Worm (Caenorhabditis elegans) whole organism, late embryonic: ENCODE measurements around the gene ada-2.

Source experiments
- K09A11.1 ChIP-seq: sonication (generic microtip); optimal IDR thresholded peaks from 2 replicates; lab custom pipeline; 2017; ENCODE audit warnings: antibody characterized with exemption, mild to moderate bottlenecking, missing genetic modification characterization, missing compliant biosample characterization; ENCODE audit not compliant: insufficient read depth
- Y22D7AL.16 ChIP-seq: sonication (generic microtip); optimal IDR thresholded peaks from 2 replicates; lab custom pipeline; 2016; ENCODE audit warnings: missing genetic modification characterization, missing compliant biosample characterization
- ahr-1 ChIP-seq: sonication (generic microtip); optimal IDR thresholded peaks from 2 replicates; lab custom pipeline; 2016; ENCODE audit warnings: missing genetic modification characterization, missing compliant biosample characterization
- ama-1 ChIP-seq: fragments of 150-350 bp; optimal IDR thresholded peaks from 2 replicates; lab custom pipeline; 2014
- ceh-18 ChIP-seq: sonication (generic microtip); optimal IDR thresholded peaks from 2 replicates; lab custom pipeline; 2016; ENCODE audit warnings: missing genetic modification characterization, missing compliant biosample characterization
- ceh-2 ChIP-seq: sonication (generic microtip); optimal IDR thresholded peaks from 2 replicates; lab custom pipeline; 2016; ENCODE audit warnings: missing genotype, missing genetic modification characterization, missing compliant biosample characterization
- ceh-22 ChIP-seq: sonication (generic microtip); optimal IDR thresholded peaks from 2 replicates; lab custom pipeline; 2017; ENCODE audit warnings: missing biosample characterization, missing genetic modification characterization
- ceh-24 ChIP-seq: sonication (generic microtip); optimal IDR thresholded peaks from 2 replicates; lab custom pipeline; 2016; ENCODE audit warnings: mild to moderate bottlenecking, missing genetic modification characterization, missing compliant biosample characterization
- ceh-48 ChIP-seq: sonication (generic microtip); optimal IDR thresholded peaks from 2 replicates; lab custom pipeline; 2016; ENCODE audit warnings: missing genetic modification characterization, inconsistent platforms, missing compliant biosample characterization
- ceh-6 ChIP-seq: fragments of 200-800 bp; sonication (Bioruptor generic); optimal IDR thresholded peaks from 2 replicates; lab custom pipeline; 2018; ENCODE audit warnings: mild to moderate bottlenecking, missing genetic modification characterization, missing compliant biosample characterization
- ceh-9 ChIP-seq: sonication (generic microtip); optimal IDR thresholded peaks from 2 replicates; lab custom pipeline; 2016; ENCODE audit warnings: mild to moderate bottlenecking, missing genetic modification characterization, inconsistent platforms, missing compliant biosample characterization
- che-1 ChIP-seq: sonication (generic microtip); optimal IDR thresholded peaks from 2 replicates; lab custom pipeline; 2016; ENCODE audit warnings: mild to moderate bottlenecking, missing genetic modification characterization, missing compliant biosample characterization
- dmd-4 ChIP-seq: sonication (generic microtip); optimal IDR thresholded peaks from 2 replicates; lab custom pipeline; 2016; ENCODE audit warnings: borderline replicate concordance, missing genetic modification characterization, missing compliant biosample characterization
- dve-1 ChIP-seq: sonication (generic microtip); optimal IDR thresholded peaks from 2 replicates; lab custom pipeline; 2017; ENCODE audit warnings: antibody characterized with exemption, mild to moderate bottlenecking, missing genetic modification characterization, missing compliant biosample characterization
- elt-2 ChIP-seq: sonication (generic microtip); optimal IDR thresholded peaks from 2 replicates; lab custom pipeline; 2016; ENCODE audit warnings: missing genetic modification reagents, missing genetic modification characterization, missing compliant biosample characterization
- eyg-1 ChIP-seq: sonication (generic microtip); optimal IDR thresholded peaks from 2 replicates; lab custom pipeline; 2016; ENCODE audit warnings: missing genotype, missing genetic modification characterization, missing compliant biosample characterization
- fax-1 ChIP-seq: sonication (generic microtip); optimal IDR thresholded peaks from 2 replicates; lab custom pipeline; 2016; ENCODE audit warnings: missing genotype, missing genetic modification characterization, missing compliant biosample characterization
- fkh-10 ChIP-seq: fragments of 150-350 bp; optimal IDR thresholded peaks from 2 replicates; lab custom pipeline; 2014; ENCODE audit warnings: missing biosample characterization, missing genetic modification reagents, missing genetic modification characterization
- fkh-6 ChIP-seq: sonication (generic microtip); optimal IDR thresholded peaks from 2 replicates; lab custom pipeline; 2016; ENCODE audit warnings: missing genetic modification characterization, missing compliant biosample characterization
- hlh-13 ChIP-seq: fragments of 200-800 bp; sonication (Bioruptor generic); optimal IDR thresholded peaks from 2 replicates; lab custom pipeline; 2018; ENCODE audit warnings: mild to moderate bottlenecking, missing genetic modification characterization, missing compliant biosample characterization
- hlh-30 ChIP-seq: sonication (generic microtip); optimal IDR thresholded peaks from 2 replicates; lab custom pipeline; 2017; ENCODE audit warnings: antibody characterized with exemption, missing genetic modification characterization, missing compliant biosample characterization; ENCODE audit not compliant: insufficient read depth
- hlh-8 ChIP-seq: sonication (generic microtip); optimal IDR thresholded peaks from 2 replicates; lab custom pipeline; 2016; ENCODE audit warnings: missing genotype, missing genetic modification characterization, missing compliant biosample characterization
- nfya-1 ChIP-seq: sonication (generic microtip); optimal IDR thresholded peaks from 2 replicates; lab custom pipeline; 2017; ENCODE audit warnings: missing genetic modification characterization, mild to moderate bottlenecking, missing compliant biosample characterization, antibody characterized with exemption, moderate library complexity
- nhr-11 ChIP-seq: fragments of 150-350 bp; optimal IDR thresholded peaks from 2 replicates; lab custom pipeline; 2014; ENCODE audit warnings: missing biosample characterization, missing genetic modification characterization
- nhr-232 ChIP-seq: sonication (generic microtip); optimal IDR thresholded peaks from 2 replicates; lab custom pipeline; 2016; ENCODE audit warnings: missing genetic modification characterization, missing compliant biosample characterization
- npax-4 ChIP-seq: sonication (generic microtip); optimal IDR thresholded peaks from 2 replicates; lab custom pipeline; 2016; ENCODE audit warnings: missing genetic modification characterization, missing compliant biosample characterization
- odd-2 ChIP-seq: sonication (generic microtip); optimal IDR thresholded peaks from 2 replicates; lab custom pipeline; 2017; ENCODE audit warnings: antibody characterized with exemption, mild to moderate bottlenecking, missing genetic modification characterization, missing compliant biosample characterization
- pag-3 ChIP-seq: sonication (generic microtip); optimal IDR thresholded peaks from 2 replicates; lab custom pipeline; 2016; ENCODE audit warnings: missing compliant biosample characterization, missing genetic modification characterization, borderline replicate concordance
- pax-1 ChIP-seq: fragments of 150-350 bp; optimal IDR thresholded peaks from 2 replicates; lab custom pipeline; 2014; ENCODE audit warnings: missing biosample characterization, missing genetic modification characterization
- pha-2 ChIP-seq: sonication (generic microtip); optimal IDR thresholded peaks from 2 replicates; lab custom pipeline; 2017; ENCODE audit warnings: mild to moderate bottlenecking, missing genetic modification characterization, missing compliant biosample characterization
- pha-4 ChIP-seq: fragments of 150-350 bp; optimal IDR thresholded peaks from 2 replicates; lab custom pipeline; 2018; ENCODE audit warnings: missing biosample characterization, missing genetic modification reagents, missing genetic modification characterization
- pqm-1 ChIP-seq: sonication (generic microtip); optimal IDR thresholded peaks from 2 replicates; lab custom pipeline; 2016; ENCODE audit warnings: missing genetic modification characterization, missing compliant biosample characterization
- ref-2 ChIP-seq: sonication (generic microtip); optimal IDR thresholded peaks from 2 replicates; lab custom pipeline; 2016; ENCODE audit warnings: missing genetic modification characterization, missing compliant biosample characterization
- rnt-1 ChIP-seq: sonication (generic microtip); optimal IDR thresholded peaks from 2 replicates; lab custom pipeline; 2016; ENCODE audit warnings: missing genetic modification characterization, missing compliant biosample characterization
- syd-9 ChIP-seq: sonication (generic microtip); optimal IDR thresholded peaks from 2 replicates; lab custom pipeline; 2016; ENCODE audit warnings: mild to moderate bottlenecking, missing genetic modification characterization, moderate library complexity, missing compliant biosample characterization
- tbx-2 ChIP-seq: sonication (generic microtip); optimal IDR thresholded peaks from 2 replicates; lab custom pipeline; 2016; ENCODE audit warnings: missing genetic modification characterization, missing compliant biosample characterization
- tbx-7 ChIP-seq: sonication (generic microtip); optimal IDR thresholded peaks from 2 replicates; lab custom pipeline; 2016; ENCODE audit warnings: missing genotype, missing genetic modification characterization, missing compliant biosample characterization
- ttx-3 ChIP-seq: sonication (generic microtip); optimal IDR thresholded peaks from 2 replicates; lab custom pipeline; 2016; ENCODE audit warnings: missing genetic modification reagents, missing genetic modification characterization, missing compliant biosample characterization
- unc-3 ChIP-seq, 2 experiments: fragments of 200-800 bp in 1 of 2; sonication (Bioruptor generic) in 1 of 2; sonication (generic microtip) in 1 of 2; conservative IDR thresholded peaks in 1 of 2; optimal IDR thresholded peaks in 1 of 2; 2 replicates each; pipeline versions ENCODE4 v1.3.6 to Lab custom; 2016 to 2022; ENCODE audit warnings: missing compliant biosample characterization in 2 of 2, missing genetic modification characterization in 2 of 2, missing genetic modification reagents in 1 of 2
- unc-55 ChIP-seq: sonication (generic microtip); optimal IDR thresholded peaks from 2 replicates; lab custom pipeline; 2017; ENCODE audit warnings: missing biosample characterization, missing genetic modification reagents, missing genetic modification characterization
- zip-5 ChIP-seq: sonication (generic microtip); optimal IDR thresholded peaks from 2 replicates; lab custom pipeline; 2016; ENCODE audit warnings: missing genetic modification characterization, missing compliant biosample characterization
- ztf-16 ChIP-seq: sonication (generic microtip); optimal IDR thresholded peaks from 2 replicates; lab custom pipeline; 2017; ENCODE audit warnings: missing genetic modification characterization, missing compliant biosample characterization

ada-2 gene

ce11 chrII:7279808-7280207 is 27.7 kb downstream of the ada-2 start:
- TF ChIP-seq K09A11.1 (no peak), zip-5 (tag; lab: Kevin White, UChicago) (no peak), ceh-9 (tag; lab: Kevin White, UChicago) (no peak), ztf-16 (tag; lab: Kevin White, UChicago) (no peak), pha-4 (tag; lab: Kevin White, UChicago) (no peak), dmd-4 (tag; lab: Kevin White, UChicago) (no peak), hlh-30 (tag; lab: Kevin White, UChicago) (no peak), ceh-18 (tag; lab: Kevin White, UChicago) (no peak), elt-2 (no peak), che-1 (tag; lab: Kevin White, UChicago) (no peak)

ce11 chrII:7280584-7280983 is 28.5 kb downstream of the ada-2 start:
- TF ChIP-seq hlh-13 (GFP tag; lab: Kevin White, UChicago) = no peak
- TF ChIP-seq ceh-6 (GFP tag; lab: Kevin White, UChicago) = no peak
- no peak for TF ChIP-seq eyg-1 (tag; lab: Kevin White, UChicago)
- TF ChIP-seq syd-9 (tag; lab: Kevin White, UChicago) = no peak
- TF ChIP-seq odd-2 (tag; lab: Kevin White, UChicago) = no peak
- TF ChIP-seq ceh-24 = no peak
- TF ChIP-seq ceh-22 (tag; lab: Kevin White, UChicago) = no peak
- TF ChIP-seq nhr-11 = no peak
- TF ChIP-seq pqm-1 (tag; lab: Kevin White, UChicago) = no peak
- no peak for TF ChIP-seq fax-1 (tag; lab: Kevin White, UChicago)
- TF ChIP-seq rnt-1 = no peak
- no peak for TF ChIP-seq tbx-2

DNA sequence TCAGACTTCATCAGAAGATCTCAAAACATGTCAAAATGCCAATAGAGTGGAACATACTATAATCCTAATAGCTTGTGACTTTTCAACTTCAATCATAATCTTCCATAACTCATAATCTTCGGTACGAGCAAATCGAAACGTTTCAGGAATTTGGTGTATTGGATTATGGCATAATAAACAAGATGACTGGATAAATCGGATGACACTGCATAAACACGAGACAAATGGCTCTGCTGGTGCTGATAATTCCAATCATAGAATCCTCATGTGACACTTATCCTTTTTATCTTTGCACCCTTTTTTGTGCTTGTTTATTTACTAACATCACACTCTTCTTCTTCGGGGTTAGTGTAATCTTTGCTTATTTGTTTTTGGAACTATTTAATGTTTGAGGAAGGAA is 31.0 kb downstream of the ada-2 start:
- TF ChIP-seq ahr-1 (tag; lab: Kevin White, UChicago) (no peak), unc-3 (GFP tag; conservative IDR thresholded peaks at IDR 0.05; lab: Robert Waterston, UW) (no peak), unc-3 (tag; optimal IDR thresholded peaks at IDR 0.05; lab: Kevin White, UChicago) (no peak), nhr-232 (tag; lab: Kevin White, UChicago) (no peak)

- TF ChIP-seq unc-55 (peak; percentile 10), dve-1 (tag; lab: Kevin White, UChicago) (no peak)
Observed at ce11 chrII:7287140-7287539, 35.1 kb downstream of the ada-2 start.

ce11 chrII:7287709-7288108 is 35.6 kb downstream of the ada-2 start:
- TF ChIP-seq pag-3 (tag; lab: Kevin White, UChicago) (no peak), pqm-1 (tag; lab: Kevin White, UChicago) (no peak), dmd-4 (tag; lab: Kevin White, UChicago) (no peak), ceh-6 (GFP tag; lab: Kevin White, UChicago) (no peak), unc-55 (no peak), ttx-3 (no peak)

ce11 chrII:7289923-7290476 is 37.9 kb downstream of the ada-2 start, which contains the start of gene C30G12.2:
TSS of gene C30G12.2 (plus strand) at chrII:7290426.
- TF ChIP-seq ceh-2 (tag; lab: Kevin White, UChicago) (no peak), K09A11.1 (no peak), ceh-48 (no peak), hlh-8 (tag; lab: Kevin White, UChicago) (no peak), fkh-10 (no peak), pha-2 (tag; lab: Kevin White, UChicago) (no peak), che-1 (tag; lab: Kevin White, UChicago) (no peak), ama-1 (lab: Kevin White, UChicago) (no peak), eyg-1 (tag; lab: Kevin White, UChicago) (no peak), Y22D7AL.16 (tag; lab: Kevin White, UChicago) (no peak), ref-2 (no peak), tbx-7 (tag; lab: Kevin White, UChicago) (no peak), ceh-22 (tag; lab: Kevin White, UChicago) (no peak), pqm-1 (tag; lab: Kevin White, UChicago) (no peak), pax-1 (tag; lab: Kevin White, UChicago) (no peak), nfya-1 (tag; lab: Kevin White, UChicago) (no peak), npax-4 (no peak), hlh-30 (tag; lab: Kevin White, UChicago) (no peak), ceh-9 (tag; lab: Kevin White, UChicago) (no peak), fkh-6 (tag; lab: Kevin White, UChicago) (no peak)
- TF ChIP-seq, all 69 proteins: peak for 0
